Worm (Caenorhabditis elegans): ENCODE results near the gene nhr-66.

The nhr-66 gene

ce11 chrIV:8226474-8226873 lies 9.9 kb downstream of the nhr-66 start:
- no peak for TF ChIP-seq R02D3.7 (tag; optimal IDR thresholded peaks at IDR 0.05)
- no peak for TF ChIP-seq elt-1 (tag; optimal IDR thresholded peaks at IDR 0.05)
- no peak for TF ChIP-seq ZK546.5 (tag; optimal IDR thresholded peaks at IDR 0.05)

ce11 chrIV:8225357-8225756 lies 11.0 kb downstream of the nhr-66 start, which contains the start of gene serp-1.2:
Gene serp-1.2 (plus strand): TSS chrIV:8225674.
- TF ChIP-seq fos-1 (tag; optimal IDR thresholded peaks at IDR 0.05): peak; percentile 28
- TF ChIP-seq crh-2 (tag; optimal IDR thresholded peaks at IDR 0.05): peak; percentile 52
- no peak for TF ChIP-seq ztf-11 (tag; optimal IDR thresholded peaks at IDR 0.05)
- no peak for TF ChIP-seq ceh-16 (tag; optimal IDR thresholded peaks at IDR 0.05)
- TF ChIP-seq snpc-4 (tag; optimal IDR thresholded peaks at IDR 0.05): no peak
- TF ChIP-seq nhr-21 (tag; optimal IDR thresholded peaks at IDR 0.05): no peak
- TF ChIP-seq C34F6.9 (tag; optimal IDR thresholded peaks at IDR 0.05): peak; percentile 59
- TF ChIP-seq mdl-1 (tag; optimal IDR thresholded peaks at IDR 0.05): peak in 1 of 2 experiments; percentile 29
- TF ChIP-seq nhr-129 (tag; optimal IDR thresholded peaks at IDR 0.05): peak; percentile 36
- no peak for TF ChIP-seq peb-1 (tag; optimal IDR thresholded peaks at IDR 0.05)
- TF ChIP-seq lin-13 (GFP tag; optimal IDR thresholded peaks at IDR 0.05): peak; percentile 12
- TF ChIP-seq sma-9 (GFP tag; optimal IDR thresholded peaks at IDR 0.05): peak; percentile 44
- no peak for TF ChIP-seq sma-9 (tag; optimal IDR thresholded peaks at IDR 0.05)
- TF ChIP-seq ama-1 (optimal IDR thresholded peaks at IDR 0.05): peak; percentile 39
- TF ChIP-seq ztf-1 (GFP tag; conservative IDR thresholded peaks at IDR 0.05): no peak

- TF ChIP-seq egl-27 (tag; optimal IDR thresholded peaks at IDR 0.05): no peak
- TF ChIP-seq crh-2 (tag; optimal IDR thresholded peaks at IDR 0.05): no peak
- TF ChIP-seq ceh-16 (tag; optimal IDR thresholded peaks at IDR 0.05): no peak
- no peak for TF ChIP-seq lsy-2 (tag; optimal IDR thresholded peaks at IDR 0.05)
- no peak for TF ChIP-seq ama-1 (optimal IDR thresholded peaks at IDR 0.05)
- no peak for TF ChIP-seq nhr-6 (tag; optimal IDR thresholded peaks at IDR 0.05)
- TF ChIP-seq elt-3 (tag; optimal IDR thresholded peaks at IDR 0.05): no peak
- TF ChIP-seq nhr-11 (tag; optimal IDR thresholded peaks at IDR 0.05): no peak
- no peak for TF ChIP-seq peb-1 (tag; optimal IDR thresholded peaks at IDR 0.05)
- no peak for TF ChIP-seq nhr-12 (tag; optimal IDR thresholded peaks at IDR 0.05)
- no peak for TF ChIP-seq nhr-10 (tag; optimal IDR thresholded peaks at IDR 0.05)
Observed at ce11 chrIV:8223055-8223454, 13.3 kb downstream of the nhr-66 start.

- TF ChIP-seq alr-1 (tag; optimal IDR thresholded peaks at IDR 0.05): no peak
- TF ChIP-seq gmeb-1 (tag; optimal IDR thresholded peaks at IDR 0.05): no peak
- TF ChIP-seq Y55F3AM.14 (GFP tag; optimal IDR thresholded peaks at IDR 0.05): no peak
- TF ChIP-seq F13H6.1 (tag; optimal IDR thresholded peaks at IDR 0.05): no peak
- no peak for TF ChIP-seq unc-62 (GFP tag; optimal IDR thresholded peaks at IDR 0.05)
- TF ChIP-seq nhr-237 (tag; optimal IDR thresholded peaks at IDR 0.05): no peak
- no peak for TF ChIP-seq egl-27 (tag; optimal IDR thresholded peaks at IDR 0.05)
- no peak for TF ChIP-seq blmp-1 (tag; optimal IDR thresholded peaks at IDR 0.05; ENCODE audit: insufficient read depth)
- no peak for TF ChIP-seq C34F6.9 (tag; optimal IDR thresholded peaks at IDR 0.05)
Observed at ce11 chrIV:8221946-8222345, 14.5 kb downstream of the nhr-66 start, which contains the start of gene gpx-6. Gene gpx-6 (plus strand): TSS chrIV:8222202.

- no peak for TF ChIP-seq C34F6.9 (tag; optimal IDR thresholded peaks at IDR 0.05)
- TF ChIP-seq ama-1 (optimal IDR thresholded peaks at IDR 0.05): no peak
- TF ChIP-seq zag-1 (tag; optimal IDR thresholded peaks at IDR 0.05): no peak
- TF ChIP-seq ztf-11 (tag; optimal IDR thresholded peaks at IDR 0.05): no peak
- no peak for TF ChIP-seq ztf-1 (GFP tag; conservative IDR thresholded peaks at IDR 0.05)
- no peak for TF ChIP-seq unc-55 (GFP tag; optimal IDR thresholded peaks at IDR 0.05)
- TF ChIP-seq sma-3 (GFP tag; optimal IDR thresholded peaks at IDR 0.05): no peak
- no peak for TF ChIP-seq F13H6.1 (tag; optimal IDR thresholded peaks at IDR 0.05)
- no peak for TF ChIP-seq unc-62 (GFP tag; optimal IDR thresholded peaks at IDR 0.05)
- no peak for TF ChIP-seq gmeb-1 (tag; optimal IDR thresholded peaks at IDR 0.05)
- TF ChIP-seq mab-5 (tag; optimal IDR thresholded peaks at IDR 0.05): no peak
- no peak for TF ChIP-seq lin-39 (tag; optimal IDR thresholded peaks at IDR 0.05)
- no peak for TF ChIP-seq lsy-2 (tag; optimal IDR thresholded peaks at IDR 0.05)
- no peak for TF ChIP-seq lin-11 (tag; optimal IDR thresholded peaks at IDR 0.05)
- TF ChIP-seq nhr-21 (tag; optimal IDR thresholded peaks at IDR 0.05): no peak
- no peak for TF ChIP-seq dmd-4 (tag; optimal IDR thresholded peaks at IDR 0.05)
- TF ChIP-seq fos-1 (tag; optimal IDR thresholded peaks at IDR 0.05): no peak
- TF ChIP-seq aly-2 (tag; optimal IDR thresholded peaks at IDR 0.05): no peak
- no peak for TF ChIP-seq nhr-237 (tag; optimal IDR thresholded peaks at IDR 0.05)
Observed at ce11 chrIV:8219987-8220386, 16.4 kb downstream of the nhr-66 start, which contains the start of gene ocr-2. Gene ocr-2 (minus strand): TSS chrIV:8220087.
